Worm (Caenorhabditis elegans) whole organism, early embryonic: ENCODE data around the gene B0273.1.

ENCODE experiments used
- ama-1 ChIP-seq: fragments of 150-350 bp; optimal IDR thresholded peaks from 2 replicates; lab custom pipeline; 2014
- ceh-36 ChIP-seq: sonication (generic microtip); optimal IDR thresholded peaks from 2 replicates; lab custom pipeline; 2016; ENCODE audit warnings: missing genetic modification characterization, inconsistent platforms, missing compliant biosample characterization

ce11 chrIV:5530980-5531379, 37.2 kb downstream of the B0273.1 start:
- TF ChIP-seq ama-1 (no peak), ceh-36 (tag; lab: Kevin White, UChicago) (no peak)
